Worm (Caenorhabditis elegans): Measurements from ENCODE around the gene Y39A1A.16.

- TF ChIP-seq snpc-4 (tag; optimal IDR thresholded peaks at IDR 0.05) (no peak), nhr-77 (tag; optimal IDR thresholded peaks at IDR 0.05) (no peak), ama-1 (optimal IDR thresholded peaks at IDR 0.05) (no peak), dpl-1 (GFP tag; optimal IDR thresholded peaks at IDR 0.05) (no peak), mxl-2 (GFP tag; conservative IDR thresholded peaks at IDR 0.05) (no peak), pqm-1 (tag; optimal IDR thresholded peaks at IDR 0.05) (no peak), nhr-28 (tag; optimal IDR thresholded peaks at IDR 0.05) (no peak)
Measured at ce11 chrIII:10721056-10721455, 42.0 kb downstream of the Y39A1A.16 start.
